Worm (Caenorhabditis elegans) whole organism, midembryonic: ENCODE data around the gene B0035.18.

Experiments
- T22C8.4 ChIP-seq: fragments of 200-800 bp; sonication (Bioruptor generic); IDR thresholded peaks from 2 replicates; pipeline ENCODE4 v1.3.6; 2022; ENCODE audit warnings: missing genetic modification characterization, missing compliant biosample characterization
- cog-1 ChIP-seq: sonication (generic microtip); optimal IDR thresholded peaks from 2 replicates; lab custom pipeline; 2016; ENCODE audit warnings: missing genetic modification characterization, missing compliant biosample characterization
- flt-1 ChIP-seq: fragments of 200-800 bp; sonication (Bioruptor generic); IDR thresholded peaks from 2 replicates; pipeline ENCODE4 v1.3.6; 2022; ENCODE audit warnings: missing genetic modification characterization, missing compliant biosample characterization
- klf-2 ChIP-seq: fragments of 200-800 bp; sonication (Bioruptor generic); conservative IDR thresholded peaks from 2 replicates; pipeline ENCODE4 v1.3.6; 2022; ENCODE audit warnings: missing genetic modification reagents, missing genetic modification characterization, missing compliant biosample characterization
- ref-1 ChIP-seq: fragments of 200-800 bp; sonication (Bioruptor generic); conservative IDR thresholded peaks from 2 replicates; pipeline ENCODE4 v1.3.6; 2022; ENCODE audit warnings: missing genetic modification reagents, missing genetic modification characterization, missing compliant biosample characterization

DNA sequence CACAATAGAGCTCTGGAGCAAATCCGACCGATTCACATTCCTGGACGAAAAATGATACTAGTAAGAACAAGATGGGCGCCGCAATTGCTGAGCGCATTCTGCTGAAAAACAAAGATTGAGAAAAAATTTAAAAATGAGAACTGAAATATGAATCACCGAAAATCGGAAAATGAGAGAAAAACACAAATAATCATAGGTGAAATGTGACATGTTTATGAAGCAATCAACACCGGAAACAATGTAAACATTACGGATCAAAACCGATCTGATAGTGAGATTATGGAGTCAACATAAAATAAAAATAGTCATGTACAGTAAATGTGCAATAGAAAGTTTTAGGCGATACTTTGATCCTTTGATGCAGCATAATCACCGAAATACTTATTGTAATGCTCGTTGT, 6.2 kb upstream of the B0035.18 start, which contains the start of gene dnj-2:
- TF ChIP-seq ref-1 (GFP tag; lab: Robert Waterston, UW) = no peak
- no peak for TF ChIP-seq klf-2 (GFP tag; lab: Robert Waterston, UW)
- no peak for TF ChIP-seq flt-1 (GFP tag; lab: Robert Waterston, UW)
- TF ChIP-seq T22C8.4 (GFP tag; lab: Robert Waterston, UW) = no peak
- TF ChIP-seq cog-1 = no peak
